Fruit fly (Drosophila melanogaster): ENCODE results near the gene Dhrs4.

Gene Dhrs4

dm6 chr3L:5139312-5139711 lies 2.1 kb downstream of the Dhrs4 start, which contains the start of the genes Tcs5 and CHMP2B:
TSS of gene Tcs5 (minus strand) at chr3L:5139395.
TSS of gene CHMP2B (plus strand) at chr3L:5139619.
- TF ChIP-seq CG9139 (GFP tag; optimal IDR thresholded peaks at IDR 0.05) (peak; percentile 99), lz (GFP tag; optimal IDR thresholded peaks at IDR 0.05) (peak; percentile 100), Ets96B (tag; optimal IDR thresholded peaks at IDR 0.05) (peak; percentile 100), Eip75B (GFP tag; optimal IDR thresholded peaks at IDR 0.05) (peak; percentile 100), fd59A (GFP tag; optimal IDR thresholded peaks at IDR 0.05) (peak; percentile 100), dac (GFP tag; optimal IDR thresholded peaks at IDR 0.05) (peak; percentile 100), CG6276 (GFP tag; optimal IDR thresholded peaks at IDR 0.05) (peak; percentile 99), acj6 (GFP tag; optimal IDR thresholded peaks at IDR 0.05) (peak; percentile 100), CG1621 (tag; optimal IDR thresholded peaks at IDR 0.05) (peak; percentile 99), CG6854 (GFP tag; optimal IDR thresholded peaks at IDR 0.05) (peak; percentile 99), Sox14 (GFP tag; optimal IDR thresholded peaks at IDR 0.05) (peak; percentile 100), spab (GFP tag; optimal IDR thresholded peaks at IDR 0.05) (peak; percentile 100), CG8319 (GFP tag; optimal IDR thresholded peaks at IDR 0.05) (peak; percentile 100), achi (GFP tag; optimal IDR thresholded peaks at IDR 0.05) (peak; percentile 99), CG11294 (GFP tag; IDR thresholded peaks at IDR 0.05) (peak; percentile 100), Eip93F (GFP tag; optimal IDR thresholded peaks at IDR 0.05) (peak; percentile 99), eg (GFP tag; IDR thresholded peaks at IDR 0.05) (peak; percentile 100), CG3919 (GFP tag; optimal IDR thresholded peaks at IDR 0.05) (peak; percentile 100), CG6792 (GFP tag; optimal IDR thresholded peaks at IDR 0.05) (peak; percentile 100), CG6163 (GFP tag; IDR thresholded peaks at IDR 0.05) (peak; percentile 100), pdm3 (GFP tag; optimal IDR thresholded peaks at IDR 0.05) (peak; percentile 100), CG8632 (GFP tag; optimal IDR thresholded peaks at IDR 0.05) (peak; percentile 100), Hr39 (GFP tag; optimal IDR thresholded peaks at IDR 0.05) (peak; percentile 100), svp (GFP tag) (peak; percentile 98), fkh (GFP tag; optimal IDR thresholded peaks at IDR 0.05) (peak; percentile 97), vri (GFP tag; optimal IDR thresholded peaks at IDR 0.05) (peak; percentile 99), CG10631 (GFP tag; optimal IDR thresholded peaks at IDR 0.05) (peak; percentile 100), CG4318 (GFP tag; optimal IDR thresholded peaks at IDR 0.05) (peak; percentile 100), CG7368 (GFP tag; optimal IDR thresholded peaks at IDR 0.05) (peak; percentile 99), CG31627 (GFP tag; optimal IDR thresholded peaks at IDR 0.05) (peak; percentile 100), Smox (GFP tag; optimal IDR thresholded peaks at IDR 0.05) (peak; percentile 100), CG3032 (tag; optimal IDR thresholded peaks at IDR 0.05) (peak; percentile 100), CG11902 (GFP tag; optimal IDR thresholded peaks at IDR 0.05) (peak; percentile 100), Met (GFP tag; optimal IDR thresholded peaks at IDR 0.05) (peak; percentile 100), Hr38 (GFP tag; optimal IDR thresholded peaks at IDR 0.05) (peak; percentile 99), CG16779 (tag; optimal IDR thresholded peaks at IDR 0.05) (peak; percentile 99), Gug (GFP tag; IDR thresholded peaks at IDR 0.05) (peak; percentile 100), Ets21C (GFP tag; optimal IDR thresholded peaks at IDR 0.05) (peak; percentile 100), OdsH (GFP tag; optimal IDR thresholded peaks at IDR 0.05) (peak; percentile 100), CG6808 (GFP tag; optimal IDR thresholded peaks at IDR 0.05) (peak; percentile 99), dsx (GFP tag; optimal IDR thresholded peaks at IDR 0.05; ENCODE audit: poor library complexity, severe bottlenecking) (peak; percentile 99), Lpt (GFP tag; optimal IDR thresholded peaks at IDR 0.05) (peak; percentile 100), esn (GFP tag; optimal IDR thresholded peaks at IDR 0.05) (peak; percentile 100), Hr4 (GFP tag; optimal IDR thresholded peaks at IDR 0.05) (peak; percentile 100), ss (GFP tag; optimal IDR thresholded peaks at IDR 0.05) (peak; percentile 82 to 99), net (GFP tag; optimal IDR thresholded peaks at IDR 0.05) (peak; percentile 100), CG32006 (GFP tag; optimal IDR thresholded peaks at IDR 0.05) (peak; percentile 100), CG10669 (GFP tag; optimal IDR thresholded peaks at IDR 0.05) (peak; percentile 99), CG34406 (GFP tag; optimal IDR thresholded peaks at IDR 0.05) (peak; percentile 100), Sox102F (GFP tag; optimal IDR thresholded peaks at IDR 0.05) (peak; percentile 100), CG8119 (GFP tag; IDR thresholded peaks at IDR 0.05) (peak; percentile 99), topi (GFP tag; optimal IDR thresholded peaks at IDR 0.05) (peak; percentile 100)

Measured in whole organism, prepupa.